Worm (Caenorhabditis elegans): ENCODE measurements around the gene egl-47.

egl-47 gene

DNA sequence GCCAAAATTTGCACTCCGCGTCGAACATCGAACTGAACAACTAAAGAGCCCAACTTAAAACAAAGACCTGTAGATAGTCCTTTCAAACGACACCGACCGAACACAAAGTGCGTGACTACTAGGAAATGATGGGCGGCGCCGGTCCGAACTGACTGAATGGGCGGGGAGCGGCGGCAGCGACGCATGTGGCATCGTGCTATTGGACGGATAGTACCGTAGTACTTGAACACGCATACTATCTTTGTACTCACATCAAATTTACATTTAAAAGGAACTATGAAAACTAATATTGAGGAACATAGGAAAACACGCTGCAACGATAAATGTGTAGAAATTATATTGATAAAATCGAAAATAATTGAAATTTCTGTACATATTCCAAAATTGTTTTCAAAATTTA, 39.0 kb upstream of the egl-47 start:
- no peak for TF ChIP-seq mab-5 (tag; optimal IDR thresholded peaks at IDR 0.05)
- TF ChIP-seq lsy-2 (tag; optimal IDR thresholded peaks at IDR 0.05) = peak in 1 of 2 experiments; percentile 82

DNA sequence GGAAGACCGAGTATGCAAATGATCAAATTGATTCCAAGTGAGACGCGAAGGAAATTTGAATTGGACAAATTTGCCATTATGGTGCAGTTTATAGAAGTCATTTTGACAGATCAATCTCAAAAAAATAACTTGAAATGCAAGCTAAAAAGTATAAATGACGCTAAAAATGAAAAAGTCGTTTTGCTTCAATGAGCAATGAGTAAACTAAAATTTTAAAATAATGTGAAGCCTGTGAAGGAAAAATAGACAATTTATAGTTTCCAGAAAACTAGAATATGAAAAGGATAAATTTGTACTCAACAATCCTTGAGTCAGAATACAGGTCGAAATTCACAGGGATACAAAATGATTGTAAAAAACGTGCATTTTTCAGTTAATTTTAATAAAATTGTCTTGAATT, 31.1 kb upstream of the egl-47 start, which contains the start of gene srab-17:
TSS of gene srab-17 (minus strand) at position 101 of the 400 bp plus-strand sequence.
- TF ChIP-seq nhr-25 (tag; optimal IDR thresholded peaks at IDR 0.05) = no peak
- no peak for TF ChIP-seq mdl-1 (tag; optimal IDR thresholded peaks at IDR 0.05)
- no peak for TF ChIP-seq ztf-1 (GFP tag; conservative IDR thresholded peaks at IDR 0.05)
- no peak for TF ChIP-seq ceh-82 (tag; optimal IDR thresholded peaks at IDR 0.05)
- TF ChIP-seq alr-1 (tag; optimal IDR thresholded peaks at IDR 0.05) = no peak
- TF ChIP-seq gmeb-1 (tag; optimal IDR thresholded peaks at IDR 0.05) = no peak
- TF ChIP-seq nhr-12 (tag; optimal IDR thresholded peaks at IDR 0.05) = no peak
- no peak for TF ChIP-seq nhr-129 (tag; optimal IDR thresholded peaks at IDR 0.05)
- TF ChIP-seq egl-27 (tag; optimal IDR thresholded peaks at IDR 0.05) = no peak

- TF ChIP-seq ztf-1 (GFP tag; conservative IDR thresholded peaks at IDR 0.05) (no peak), elt-3 (tag; optimal IDR thresholded peaks at IDR 0.05) (no peak), ztf-4 (tag; optimal IDR thresholded peaks at IDR 0.05) (no peak), snpc-4 (tag; optimal IDR thresholded peaks at IDR 0.05) (no peak), nhr-23 (tag; optimal IDR thresholded peaks at IDR 0.05) (no peak), ama-1 (optimal IDR thresholded peaks at IDR 0.05) (no peak), nhr-77 (tag; optimal IDR thresholded peaks at IDR 0.05) (no peak), Y55F3AM.14 (GFP tag; optimal IDR thresholded peaks at IDR 0.05) (no peak), nhr-11 (tag; optimal IDR thresholded peaks at IDR 0.05) (no peak), mab-5 (tag; optimal IDR thresholded peaks at IDR 0.05) (no peak), sem-4 (tag; optimal IDR thresholded peaks at IDR 0.05) (no peak), mbf-1 (tag; optimal IDR thresholded peaks at IDR 0.05) (no peak), skn-1 (tag; optimal IDR thresholded peaks at IDR 0.05) (no peak), fos-1 (tag; optimal IDR thresholded peaks at IDR 0.05) (no peak), lin-11 (tag; optimal IDR thresholded peaks at IDR 0.05) (no peak), gmeb-1 (tag; optimal IDR thresholded peaks at IDR 0.05) (no peak)
Measured at ce11 chrV:9871339-9871738, 28.0 kb upstream of the egl-47 start, which contains the start of gene srab-18. TSS of gene srab-18 (minus strand) at chrV:9871439.

DNA sequence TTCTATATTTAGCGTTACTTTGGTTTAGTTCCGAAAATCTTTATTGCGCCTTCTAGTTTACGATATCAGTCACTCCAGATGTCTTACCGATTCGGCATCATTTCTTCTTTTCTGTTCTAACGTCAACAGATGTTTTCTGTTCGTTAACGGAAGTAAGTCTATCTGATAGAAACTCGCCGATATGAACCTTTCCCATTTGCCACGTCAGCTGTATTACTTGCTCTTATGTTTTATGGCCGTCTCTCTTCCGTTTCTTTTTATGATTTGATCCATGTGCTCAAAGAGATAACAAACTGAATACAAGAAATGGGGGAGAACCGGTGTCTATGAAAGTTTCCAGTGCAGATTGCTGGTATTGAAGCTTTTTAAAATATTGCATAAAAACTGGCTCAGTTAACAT, 20.0 kb upstream of the egl-47 start, which contains the start of gene srab-26:
TSS of gene srab-26 (minus strand) at position 101 of the 400 bp plus-strand sequence.
- no peak for TF ChIP-seq zag-1 (tag; optimal IDR thresholded peaks at IDR 0.05)
- no peak for TF ChIP-seq nhr-6 (tag; optimal IDR thresholded peaks at IDR 0.05)
- no peak for TF ChIP-seq lin-11 (tag; optimal IDR thresholded peaks at IDR 0.05)
- TF ChIP-seq F13H6.1 (tag; optimal IDR thresholded peaks at IDR 0.05) = no peak
- no peak for TF ChIP-seq lin-39 (tag; optimal IDR thresholded peaks at IDR 0.05)
- TF ChIP-seq skn-1 (tag; optimal IDR thresholded peaks at IDR 0.05) = no peak
- TF ChIP-seq egl-27 (tag; optimal IDR thresholded peaks at IDR 0.05) = no peak
- no peak for TF ChIP-seq Y55F3AM.14 (GFP tag; optimal IDR thresholded peaks at IDR 0.05)
- no peak for TF ChIP-seq crh-2 (tag; optimal IDR thresholded peaks at IDR 0.05)
- no peak for TF ChIP-seq ama-1 (optimal IDR thresholded peaks at IDR 0.05)
- TF ChIP-seq nhr-237 (tag; optimal IDR thresholded peaks at IDR 0.05) = no peak
- TF ChIP-seq unc-39 (tag; optimal IDR thresholded peaks at IDR 0.05) = no peak
- no peak for TF ChIP-seq aly-2 (tag; optimal IDR thresholded peaks at IDR 0.05)
- TF ChIP-seq gmeb-1 (tag; optimal IDR thresholded peaks at IDR 0.05) = no peak
- no peak for TF ChIP-seq ceh-16 (tag; optimal IDR thresholded peaks at IDR 0.05)
- TF ChIP-seq peb-1 (tag; optimal IDR thresholded peaks at IDR 0.05) = no peak
- no peak for TF ChIP-seq ztf-11 (tag; optimal IDR thresholded peaks at IDR 0.05)
- TF ChIP-seq ztf-1 (GFP tag; conservative IDR thresholded peaks at IDR 0.05) = no peak
- no peak for TF ChIP-seq mab-5 (tag; optimal IDR thresholded peaks at IDR 0.05)
- TF ChIP-seq nhr-23 (tag; optimal IDR thresholded peaks at IDR 0.05) = no peak

DNA sequence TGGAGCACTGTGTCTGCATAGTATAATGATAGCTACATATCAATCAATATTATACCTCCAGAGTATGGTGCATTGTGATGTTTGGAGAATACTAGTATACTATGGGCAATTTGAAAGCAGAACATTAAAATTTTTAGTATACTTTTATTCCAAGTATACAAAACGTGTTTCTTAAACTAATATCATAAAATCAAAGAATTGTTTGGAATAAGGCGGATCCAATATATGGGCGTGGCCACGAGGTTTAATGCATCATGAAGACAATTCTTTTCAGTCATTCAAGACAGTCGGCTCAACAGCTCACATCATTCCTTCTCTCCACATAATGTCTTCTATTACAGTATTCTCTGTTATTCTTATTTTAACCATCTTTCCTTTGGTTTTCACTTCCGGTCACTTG, 19.5 kb upstream of the egl-47 start, which contains the start of gene sdz-31:
TSS of gene sdz-31 (plus strand) at position 301 of the 400 bp plus-strand sequence.
- TF ChIP-seq C34F6.9 (tag; optimal IDR thresholded peaks at IDR 0.05) (no peak), elt-1 (tag; optimal IDR thresholded peaks at IDR 0.05) (no peak), F13H6.1 (tag; optimal IDR thresholded peaks at IDR 0.05) (no peak), nhr-10 (tag; optimal IDR thresholded peaks at IDR 0.05) (no peak), nhr-23 (tag; optimal IDR thresholded peaks at IDR 0.05) (no peak), peb-1 (tag; optimal IDR thresholded peaks at IDR 0.05) (no peak), blmp-1 (tag; optimal IDR thresholded peaks at IDR 0.05; ENCODE audit: insufficient read depth) (no peak), nhr-6 (tag; optimal IDR thresholded peaks at IDR 0.05) (no peak), ama-1 (optimal IDR thresholded peaks at IDR 0.05) (no peak), fos-1 (tag; optimal IDR thresholded peaks at IDR 0.05) (no peak), skn-1 (tag; optimal IDR thresholded peaks at IDR 0.05) (no peak), snpc-4 (tag; optimal IDR thresholded peaks at IDR 0.05) (no peak), nhr-12 (tag; optimal IDR thresholded peaks at IDR 0.05) (no peak), gmeb-1 (tag; optimal IDR thresholded peaks at IDR 0.05) (no peak)

Data from whole organism, L2 larva.